Worm (Caenorhabditis elegans) whole organism, L4/young adult: Measurements from ENCODE around the gene zip-8.

Source experiments
- W03F9.2 ChIP-seq: fragments of 150-350 bp; optimal IDR thresholded peaks from 2 replicates; lab custom pipeline; 2014; ENCODE audit warnings: missing biosample characterization, missing genetic modification characterization
- him-1 ChIP-seq: sonication (generic microtip); optimal IDR thresholded peaks from 2 replicates; lab custom pipeline; 2016; ENCODE audit warnings: missing genotype, missing genetic modification reagents, missing genetic modification characterization, missing compliant biosample characterization

- TF ChIP-seq him-1 (tag; lab: Kevin White, UChicago) (no peak), W03F9.2 (tag; lab: Kevin White, UChicago) (no peak)
Measured at ce11 chrIII:6492807-6493206, 14.1 kb downstream of the zip-8 start, which contains the start of gene srb-11.
